Fruit fly (Drosophila melanogaster) whole organism: ENCODE results near the gene CG10863.

Experiments
- psq ChIP-seq: fragments of >200 bp; optimal IDR thresholded peaks from 2 replicates; lab custom pipeline; 2017
- usp ChIP-seq: fragments of >200 bp; optimal IDR thresholded peaks from 2 replicates; lab custom pipeline; 2017; ENCODE audit warnings: missing biosample characterization, missing genetic modification characterization, mixed read lengths

- TF ChIP-seq usp (GFP tag; lab: Kevin White, UChicago) (no peak), psq (no peak)
Observed at dm6 chr3L:3980027-3980426, 37.8 kb upstream of the CG10863 start.
